Fruit fly (Drosophila melanogaster) whole organism: Measurements from ENCODE around the gene Nha1.

Experiments used
- CG8478 ChIP-seq: fragments of >200 bp; optimal IDR thresholded peaks from 2 replicates; lab custom pipeline; 2018; ENCODE audit warnings: inconsistent platforms
- Dll ChIP-seq: fragments of >200 bp; optimal IDR thresholded peaks from 2 replicates; lab custom pipeline; 2017
- EcR ChIP-seq, 2 experiments: fragments of >200 bp; optimal IDR thresholded peaks; 2 replicates each; lab custom pipeline; 2017; ENCODE audit warnings: missing biosample characterization in 2 of 2, missing genetic modification characterization in 2 of 2, missing genetic modification reagents in 2 of 2
- pan ChIP-seq: fragments of >200 bp; optimal IDR thresholded peaks from 2 replicates; lab custom pipeline; 2017
- psq ChIP-seq: fragments of >200 bp; optimal IDR thresholded peaks from 2 replicates; lab custom pipeline; 2017
- usp ChIP-seq: fragments of >200 bp; optimal IDR thresholded peaks from 2 replicates; lab custom pipeline; 2017; ENCODE audit warnings: missing biosample characterization, missing genetic modification characterization, mixed read lengths

Nha1 gene

DNA sequence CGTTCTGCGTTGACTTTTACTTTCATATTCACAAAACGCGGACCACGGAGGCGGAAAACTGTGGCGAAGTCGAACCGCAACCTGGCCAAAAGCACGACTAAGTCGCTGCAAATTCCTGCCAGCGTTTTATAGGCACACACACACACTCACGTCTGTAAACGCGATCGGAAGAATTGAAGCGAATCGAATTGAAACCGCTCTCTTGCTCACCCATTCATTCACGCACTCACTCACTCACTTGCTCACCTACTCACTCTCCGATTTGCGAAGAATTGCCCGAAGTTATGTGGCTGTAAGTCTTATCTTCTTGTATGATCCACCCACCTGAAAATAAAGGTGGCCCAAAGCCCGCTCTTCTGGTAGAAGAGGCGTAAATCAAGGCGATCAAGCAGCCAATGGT is at the start of gene Nha1:
TSS of gene Nha1 (minus strand) at position 101 of the 400 bp plus-strand sequence.
- TF ChIP-seq CG8478 (lab: Kevin White, UChicago) (no peak), usp (no peak), psq (lab: Kevin White, UChicago) (no peak), EcR (GFP tag; optimal IDR thresholded peaks at IDR 0.05; lab: Kevin White, UChicago) (no peak), Dll (lab: Kevin White, UChicago) (no peak), pan (lab: Kevin White, UChicago) (no peak)

DNA sequence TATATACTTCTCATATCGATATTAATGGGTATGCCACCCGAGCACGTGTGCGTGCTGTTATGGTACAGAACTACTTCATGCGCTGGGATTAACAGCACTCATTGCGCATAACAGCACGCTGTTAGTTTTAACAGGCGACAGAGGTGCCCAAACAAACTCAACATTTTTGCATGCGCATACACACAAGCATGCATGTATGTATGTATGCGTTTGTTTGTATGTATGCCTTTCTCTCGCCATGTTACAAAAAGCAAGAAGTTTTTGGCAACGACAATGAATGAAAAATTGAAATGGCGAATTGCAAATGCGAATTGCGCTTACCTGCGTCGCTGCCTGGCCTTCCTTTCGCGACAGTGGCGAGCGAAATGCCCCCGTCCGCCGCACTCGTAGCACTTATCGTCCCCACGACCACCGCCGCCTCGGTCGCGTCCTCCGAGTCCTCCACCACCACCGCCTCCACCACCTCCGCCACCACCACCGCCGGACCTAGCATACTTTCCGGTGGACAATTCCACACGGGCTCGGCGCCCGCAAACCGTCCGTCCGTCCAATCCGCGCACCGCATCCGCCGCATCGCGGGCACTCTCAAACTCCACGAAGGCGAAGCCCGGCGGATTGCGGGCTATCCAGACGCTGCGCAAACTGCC is 49.1 kb upstream of the Nha1 start:
- TF ChIP-seq EcR (GFP tag; optimal IDR thresholded peaks at IDR 0.05; lab: Kevin White, UChicago) (no peak), pan (lab: Kevin White, UChicago) (no peak), CG8478 (lab: Kevin White, UChicago) (no peak)

DNA sequence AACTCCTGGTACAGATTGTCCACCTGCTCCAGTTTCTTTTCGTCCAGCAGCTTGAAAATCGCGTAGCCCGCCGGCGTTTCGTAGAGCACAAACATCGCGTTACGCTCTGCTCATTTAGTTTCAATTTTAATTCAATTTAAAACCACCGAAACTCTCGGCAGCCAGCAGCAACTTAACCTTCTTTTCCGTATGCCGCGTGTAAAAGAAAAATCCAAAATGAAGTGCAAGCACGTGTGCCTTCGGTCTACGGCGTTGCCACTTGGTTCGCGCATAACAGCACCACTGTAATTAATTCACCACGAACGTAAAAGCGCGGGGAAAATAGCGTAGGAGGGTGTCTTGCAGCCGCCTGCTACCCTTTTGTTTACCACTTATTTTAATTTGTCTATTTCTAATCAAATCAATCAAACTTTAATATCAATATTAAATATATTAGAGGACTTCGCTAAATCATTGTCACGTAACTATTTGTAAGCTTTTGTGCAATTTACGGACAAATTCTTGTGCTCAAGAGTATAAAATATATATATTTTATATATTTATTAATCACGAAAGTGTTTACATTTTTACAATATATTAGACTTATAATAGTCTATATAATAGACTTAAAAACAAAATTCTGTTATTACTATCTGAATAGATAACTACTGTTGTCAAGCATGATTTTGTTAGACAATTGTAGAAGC is 48.5 kb upstream of the Nha1 start, which contains the start of gene nop5:
TSS of gene nop5 (minus strand) at position 227 of the 686 bp plus-strand sequence.
- TF ChIP-seq psq (lab: Kevin White, UChicago) (no peak), pan (lab: Kevin White, UChicago) (peak; percentile 97)

DNA sequence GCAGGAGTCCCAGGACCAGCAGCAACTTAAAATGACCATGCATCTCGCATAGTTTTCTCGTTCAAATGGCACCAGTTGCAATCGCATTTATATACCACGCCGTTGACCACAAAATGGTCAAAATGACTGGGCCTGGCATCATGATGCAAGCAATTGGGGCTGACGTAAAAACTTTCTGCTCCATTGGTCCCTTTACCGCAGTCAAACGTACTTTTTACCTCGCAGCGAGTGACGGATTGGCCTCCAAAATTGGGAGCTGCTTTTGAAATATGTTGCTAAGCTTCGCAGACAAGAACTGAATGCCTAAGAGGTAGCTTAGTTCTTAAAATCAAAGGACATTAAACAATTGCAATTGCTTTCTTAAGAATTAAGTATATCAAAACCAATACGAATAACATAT is 46.2 kb upstream of the Nha1 start, which contains the start of gene CG32829:
TSS of gene CG32829 (minus strand) at position 101 of the 400 bp plus-strand sequence.
- no peak for TF ChIP-seq pan (lab: Kevin White, UChicago)
- TF ChIP-seq Dll (lab: Kevin White, UChicago): no peak
- TF ChIP-seq psq (lab: Kevin White, UChicago): no peak
- no peak for TF ChIP-seq CG8478 (lab: Kevin White, UChicago)
- TF ChIP-seq EcR (GFP tag; optimal IDR thresholded peaks at IDR 0.05; lab: Kevin White, UChicago): no peak
- no peak for TF ChIP-seq usp

DNA sequence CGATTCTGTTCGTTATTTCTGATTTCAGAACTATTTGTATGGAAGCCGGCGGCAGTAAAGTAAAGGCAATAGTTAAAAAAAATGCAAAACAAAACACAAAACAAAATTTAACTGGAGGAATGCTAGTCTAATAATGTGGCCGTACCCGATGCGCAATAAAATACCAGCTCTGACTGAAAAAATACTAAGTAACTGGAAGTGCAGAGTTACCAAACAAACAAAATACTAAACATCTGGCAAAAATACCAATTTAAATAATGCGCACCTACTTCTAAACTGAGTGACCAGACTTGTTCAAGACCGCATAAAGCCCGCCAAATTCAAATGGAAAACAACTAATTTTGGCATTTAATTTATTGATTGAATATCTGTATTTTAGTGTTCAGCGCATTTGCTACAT is 43.8 kb upstream of the Nha1 start, which contains the start of gene Wee1:
TSS of gene Wee1 (minus strand) at position 175 of the 400 bp plus-strand sequence.
- TF ChIP-seq EcR (GFP tag; optimal IDR thresholded peaks at IDR 0.05; lab: Kevin White, UChicago) (no peak), CG8478 (lab: Kevin White, UChicago) (no peak), psq (lab: Kevin White, UChicago) (no peak), usp (no peak), Dll (lab: Kevin White, UChicago) (no peak), pan (lab: Kevin White, UChicago) (no peak)

DNA sequence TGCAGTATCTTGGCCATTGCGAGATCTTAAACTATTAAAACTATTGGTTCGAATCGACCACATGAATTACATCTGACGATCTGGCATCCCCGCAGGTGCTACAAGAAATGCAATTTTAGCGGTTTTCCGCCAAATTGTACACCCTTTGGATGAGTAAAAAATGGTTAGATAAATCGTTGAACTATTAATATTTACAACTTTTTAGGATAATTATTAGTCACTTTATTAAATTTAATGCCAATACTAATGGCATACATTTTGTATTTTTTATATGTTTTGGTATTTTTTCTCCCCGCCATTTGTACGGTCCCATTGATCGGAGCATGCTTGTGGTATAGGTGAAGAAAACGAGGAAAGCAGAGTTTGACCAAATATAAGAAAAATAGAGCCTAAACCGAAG is 37.6 kb upstream of the Nha1 start, which contains the start of the genes Polr1F and Rat1:
TSS of gene Polr1F (minus strand) at position 84 of the 400 bp plus-strand sequence.
TSS of gene Rat1 (plus strand) at position 323 of the 400 bp plus-strand sequence.
- TF ChIP-seq Dll (lab: Kevin White, UChicago): no peak
- TF ChIP-seq psq (lab: Kevin White, UChicago): no peak
- no peak for TF ChIP-seq usp

DNA sequence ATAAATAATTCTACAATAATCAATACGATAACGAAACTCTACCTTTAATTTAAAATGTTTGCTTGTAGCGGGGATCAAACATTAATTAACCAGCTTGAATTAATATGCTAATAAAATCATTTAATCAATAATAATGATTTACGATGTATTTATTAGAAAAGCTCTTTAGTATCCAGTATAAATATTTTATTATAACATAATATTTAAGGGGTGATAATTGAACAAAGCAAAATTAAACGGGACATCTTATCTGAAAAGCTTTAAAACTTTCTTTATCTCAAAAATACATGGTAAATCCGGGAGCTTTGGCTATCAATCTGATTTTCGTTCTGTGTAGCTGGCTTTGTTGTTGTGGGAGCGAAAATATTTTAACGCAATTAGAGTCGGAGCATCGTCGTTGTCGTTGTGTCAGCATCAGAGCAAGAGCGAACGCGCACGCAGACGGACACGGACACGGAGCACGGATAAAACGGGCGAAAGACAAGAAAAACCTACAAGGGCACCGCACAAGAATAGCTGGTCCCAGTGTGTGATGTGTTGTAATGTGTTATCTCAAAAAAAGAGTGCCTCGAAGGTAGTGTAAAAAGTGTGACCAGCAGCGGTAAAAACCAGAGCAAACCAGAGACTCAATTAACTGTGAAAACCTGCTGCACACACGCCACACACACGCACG is 4.5 kb upstream of the Nha1 start, which contains the start of gene Nlg2:
TSS of gene Nlg2 (plus strand) at position 375 of the 673 bp plus-strand sequence.
- no peak for TF ChIP-seq CG8478 (lab: Kevin White, UChicago)

DNA sequence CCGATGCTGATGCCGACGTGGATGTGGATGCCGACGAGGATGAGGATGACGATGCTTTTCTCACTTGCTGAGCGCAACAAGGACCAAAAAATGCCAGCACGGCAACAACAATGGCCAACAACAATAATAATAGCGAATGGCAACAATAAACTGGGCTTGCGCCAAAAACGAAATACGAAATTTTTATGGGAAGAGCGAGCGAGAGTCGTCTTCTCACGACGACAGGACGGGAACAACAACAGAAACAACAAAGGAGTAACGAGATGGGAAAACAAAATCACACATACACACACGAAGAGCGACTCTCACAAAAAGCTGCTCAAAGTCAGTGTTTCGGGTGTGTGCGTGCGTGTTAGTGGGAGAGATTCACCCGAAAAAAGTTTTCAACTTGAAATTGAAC is 3.8 kb upstream of the Nha1 start:
- TF ChIP-seq CG8478 (lab: Kevin White, UChicago): no peak
- TF ChIP-seq psq (lab: Kevin White, UChicago): no peak
- TF ChIP-seq usp: no peak
- no peak for TF ChIP-seq EcR (GFP tag; optimal IDR thresholded peaks at IDR 0.05; lab: Kevin White, UChicago)
- no peak for TF ChIP-seq Dll (lab: Kevin White, UChicago)
- TF ChIP-seq pan (lab: Kevin White, UChicago): no peak

- TF ChIP-seq psq (lab: Kevin White, UChicago) (no peak), Dll (lab: Kevin White, UChicago) (no peak), EcR (GFP tag; optimal IDR thresholded peaks at IDR 0.05; lab: Kevin White, UChicago) (no peak), CG8478 (lab: Kevin White, UChicago) (no peak), pan (lab: Kevin White, UChicago) (no peak), usp (no peak)
These were observed 588 bp upstream of the Nha1 start for dm6 chr2L:6870777-6871176.

- TF ChIP-seq pan (lab: Kevin White, UChicago): no peak
- TF ChIP-seq usp: no peak
- no peak for TF ChIP-seq CG8478 (lab: Kevin White, UChicago)
- no peak for TF ChIP-seq Dll (lab: Kevin White, UChicago)
- no peak for TF ChIP-seq psq (lab: Kevin White, UChicago)
- TF ChIP-seq EcR (GFP tag; optimal IDR thresholded peaks at IDR 0.05; lab: Kevin White, UChicago): no peak
These were observed 1.9 kb downstream of the Nha1 start for dm6 chr2L:6868178-6868867.

DNA sequence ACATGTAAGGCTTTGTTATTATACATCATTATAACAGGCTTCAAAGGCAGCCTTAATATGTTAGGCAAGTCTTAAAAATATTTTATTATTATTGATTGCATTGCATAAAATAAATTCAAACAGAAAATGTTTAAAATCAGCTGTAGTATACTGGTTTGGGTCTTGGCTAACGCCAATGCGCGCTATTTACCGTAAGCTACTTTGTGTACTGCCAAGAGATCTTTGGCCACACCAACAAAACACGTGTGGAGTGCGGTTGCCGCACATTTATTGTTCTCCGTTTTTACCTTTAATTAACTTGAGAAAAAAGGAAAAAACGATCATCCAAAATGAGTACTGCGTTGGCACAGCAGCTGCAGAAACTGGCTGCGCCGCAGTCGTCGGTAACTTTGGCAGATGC is 16.3 kb downstream of the Nha1 start:
- TF ChIP-seq Dll (lab: Kevin White, UChicago) (no peak), pan (lab: Kevin White, UChicago) (no peak)
